Worm (Caenorhabditis elegans) whole organism, midembryonic: ENCODE data around the gene EEED8.14.

ENCODE experiments used
- T22C8.4 ChIP-seq: fragments of 200-800 bp; sonication (Bioruptor generic); IDR thresholded peaks from 2 replicates; pipeline ENCODE4 v1.3.6; 2022; ENCODE audit warnings: missing genetic modification characterization, missing compliant biosample characterization
- cog-1 ChIP-seq: sonication (generic microtip); optimal IDR thresholded peaks from 2 replicates; lab custom pipeline; 2016; ENCODE audit warnings: missing genetic modification characterization, missing compliant biosample characterization
- flt-1 ChIP-seq: fragments of 200-800 bp; sonication (Bioruptor generic); IDR thresholded peaks from 2 replicates; pipeline ENCODE4 v1.3.6; 2022; ENCODE audit warnings: missing genetic modification characterization, missing compliant biosample characterization
- klf-2 ChIP-seq: fragments of 200-800 bp; sonication (Bioruptor generic); conservative IDR thresholded peaks from 2 replicates; pipeline ENCODE4 v1.3.6; 2022; ENCODE audit warnings: missing genetic modification reagents, missing genetic modification characterization, missing compliant biosample characterization
- med-1 ChIP-seq: sonication (generic microtip); optimal IDR thresholded peaks from 2 replicates; lab custom pipeline; 2017; ENCODE audit warnings: missing genetic modification characterization, mild to moderate bottlenecking, missing compliant biosample characterization, antibody characterized with exemption, missing genetic modification reagents; ENCODE audit not compliant: insufficient read depth
- ref-1 ChIP-seq: fragments of 200-800 bp; sonication (Bioruptor generic); conservative IDR thresholded peaks from 2 replicates; pipeline ENCODE4 v1.3.6; 2022; ENCODE audit warnings: missing genetic modification reagents, missing genetic modification characterization, missing compliant biosample characterization
- tab-1 ChIP-seq: fragments of 200-800 bp; sonication (Bioruptor generic); IDR thresholded peaks from 2 replicates; pipeline ENCODE4 v1.3.6; 2022; ENCODE audit warnings: missing genetic modification characterization, missing compliant biosample characterization
- ztf-23 ChIP-seq: fragments of 200-800 bp; sonication (Bioruptor generic); IDR thresholded peaks from 2 replicates; pipeline ENCODE4 v1.3.6; 2022; ENCODE audit warnings: missing genetic modification reagents, missing genetic modification characterization, missing compliant biosample characterization
- ztf-29 ChIP-seq: fragments of 200-800 bp; sonication (Bioruptor generic); IDR thresholded peaks from 2 replicates; pipeline ENCODE4 v1.3.6; 2022; ENCODE audit warnings: missing genetic modification reagents, missing genetic modification characterization, missing compliant biosample characterization

The EEED8.14 gene

DNA sequence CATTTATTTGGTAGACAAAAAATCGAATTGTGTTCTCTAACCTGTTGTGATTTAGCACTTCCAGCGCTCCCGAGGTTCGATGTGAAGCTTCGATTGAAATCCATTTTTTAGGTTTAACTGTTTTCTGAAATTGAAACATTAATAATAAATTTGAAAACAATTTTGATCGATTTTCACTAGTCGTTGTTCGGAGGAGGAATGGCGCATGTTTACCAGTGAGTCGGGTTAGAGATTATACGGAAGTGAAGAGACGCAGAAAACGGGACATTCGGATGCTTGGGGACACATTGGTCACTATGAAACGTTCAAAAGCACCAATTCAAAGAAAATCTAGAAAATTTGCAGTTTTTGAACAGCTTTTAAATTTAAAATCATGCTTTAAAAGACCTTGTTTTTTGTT lies 15.1 kb downstream of the EEED8.14 start, which contains the start of gene fbxl-3:
Gene fbxl-3 (minus strand): TSS at position 124 of the 400 bp plus-strand sequence.
- no peak for TF ChIP-seq med-1 (GFP tag; lab: Kevin White, UChicago)
- no peak for TF ChIP-seq cog-1 (tag; lab: Kevin White, UChicago)
- no peak for TF ChIP-seq flt-1 (GFP tag; lab: Robert Waterston, UW)
- no peak for TF ChIP-seq T22C8.4 (GFP tag; lab: Robert Waterston, UW)
- TF ChIP-seq tab-1 (GFP tag; lab: Robert Waterston, UW): no peak
- TF ChIP-seq ref-1 (GFP tag; lab: Robert Waterston, UW): no peak
- TF ChIP-seq ztf-29 (GFP tag; lab: Robert Waterston, UW): no peak
- no peak for TF ChIP-seq klf-2 (GFP tag; lab: Robert Waterston, UW)
- TF ChIP-seq ztf-23 (GFP tag; lab: Robert Waterston, UW): no peak

DNA sequence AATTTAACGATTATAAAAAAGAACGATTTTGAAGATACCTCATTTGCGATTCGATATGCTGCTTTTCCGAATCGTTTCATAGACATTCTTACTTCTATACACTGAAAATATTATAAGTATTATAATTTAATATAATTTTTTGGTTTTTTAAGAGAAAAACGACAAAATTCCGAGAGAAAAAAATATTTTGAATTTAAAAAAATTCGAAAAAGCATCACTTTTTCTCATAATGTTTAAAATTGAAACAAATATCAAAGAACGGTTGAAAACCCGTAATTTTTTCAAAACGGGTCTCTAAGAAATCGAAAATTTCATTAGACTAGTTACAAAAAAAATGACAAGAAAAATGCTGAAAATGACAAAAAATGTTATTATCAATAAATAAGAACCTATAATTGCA lies 18.3 kb downstream of the EEED8.14 start, which contains the start of gene pink-1:
Gene pink-1 (minus strand): TSS at position 101 of the 400 bp plus-strand sequence.
- no peak for TF ChIP-seq T22C8.4 (GFP tag; lab: Robert Waterston, UW)
- no peak for TF ChIP-seq ztf-23 (GFP tag; lab: Robert Waterston, UW)

DNA sequence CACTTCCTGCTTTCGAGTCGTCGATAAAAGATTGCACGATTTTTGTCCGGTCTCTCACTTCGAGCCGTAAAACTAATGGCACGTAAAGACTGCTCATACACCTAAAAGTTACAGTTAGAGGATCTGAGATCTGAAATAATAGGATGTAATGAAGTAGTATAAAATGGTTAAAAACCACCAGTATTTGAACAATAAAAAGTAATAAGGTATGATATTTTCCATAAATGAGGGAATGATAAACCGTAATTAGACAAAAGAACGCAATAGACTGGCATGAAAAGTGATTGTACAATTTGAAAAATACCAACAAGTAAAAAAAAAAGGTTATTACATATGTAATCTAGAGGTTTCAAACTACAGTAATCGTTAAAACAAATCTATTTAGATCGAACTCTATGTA lies 20.8 kb downstream of the EEED8.14 start, which contains the start of gene brap-2:
Gene brap-2 (minus strand): TSS at position 101 of the 400 bp plus-strand sequence.
- TF ChIP-seq cog-1 (tag; lab: Kevin White, UChicago): no peak
- TF ChIP-seq ztf-23 (GFP tag; lab: Robert Waterston, UW): no peak
- TF ChIP-seq T22C8.4 (GFP tag; lab: Robert Waterston, UW): no peak

DNA sequence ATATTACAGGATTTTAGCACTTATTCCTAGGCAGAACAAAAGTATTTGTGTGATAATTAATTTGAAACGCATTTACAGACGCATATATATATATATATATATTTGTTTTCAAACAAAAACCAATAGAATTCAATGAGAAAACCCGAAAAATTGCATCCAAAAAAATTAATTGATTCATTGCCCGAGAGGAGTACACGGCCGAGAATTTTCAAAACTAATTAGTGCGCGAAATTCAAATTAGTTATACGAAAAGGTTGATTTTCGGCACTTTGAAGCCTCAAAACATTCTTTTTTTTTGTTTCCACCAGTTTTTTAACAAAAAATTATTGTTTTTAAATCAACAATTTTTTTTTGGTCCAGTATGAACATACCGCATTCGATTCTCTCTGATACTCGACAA lies 22.4 kb downstream of the EEED8.14 start:
- TF ChIP-seq T22C8.4 (GFP tag; lab: Robert Waterston, UW) (no peak), med-1 (GFP tag; lab: Kevin White, UChicago) (no peak), cog-1 (tag; lab: Kevin White, UChicago) (no peak), ref-1 (GFP tag; lab: Robert Waterston, UW) (no peak), ztf-23 (GFP tag; lab: Robert Waterston, UW) (no peak), tab-1 (GFP tag; lab: Robert Waterston, UW) (no peak), klf-2 (GFP tag; lab: Robert Waterston, UW) (no peak), flt-1 (GFP tag; lab: Robert Waterston, UW) (no peak), ztf-29 (GFP tag; lab: Robert Waterston, UW) (no peak)

DNA sequence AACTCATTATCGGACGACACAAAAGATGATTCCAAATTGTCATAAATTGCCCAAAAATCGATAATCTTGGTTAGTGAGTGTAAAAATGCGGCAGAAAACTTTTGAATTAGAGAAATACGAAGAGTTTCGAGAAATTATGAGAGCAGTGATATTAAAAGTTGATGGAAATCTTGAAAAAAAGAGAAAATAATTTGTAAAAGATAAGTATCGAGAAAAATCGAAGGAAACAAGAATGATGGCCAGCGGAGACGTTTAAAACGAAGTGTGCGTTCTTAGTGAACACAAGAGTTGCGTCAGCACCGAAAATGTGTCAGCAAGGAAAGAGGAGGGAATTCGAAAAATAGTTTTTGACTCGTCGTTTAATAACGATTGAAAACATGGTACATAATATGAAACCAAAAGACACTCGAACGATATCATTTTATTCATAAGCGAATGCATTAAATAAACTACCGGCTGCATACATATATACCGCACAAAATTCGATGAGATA lies 24.0 kb downstream of the EEED8.14 start, which contains the start of gene ndx-6:
Gene ndx-6 (minus strand): TSS at position 51 of the 493 bp plus-strand sequence.
- TF ChIP-seq ref-1 (GFP tag; lab: Robert Waterston, UW) (no peak), ztf-23 (GFP tag; lab: Robert Waterston, UW) (peak; percentile 73), tab-1 (GFP tag; lab: Robert Waterston, UW) (0 out of 2 replicates have a peak, but pooled peaks have one; percentile 39), klf-2 (GFP tag; lab: Robert Waterston, UW) (no peak), cog-1 (tag; lab: Kevin White, UChicago) (peak; percentile 46), T22C8.4 (GFP tag; lab: Robert Waterston, UW) (0 out of 2 replicates have a peak, but pooled peaks have one; percentile 10), ztf-29 (GFP tag; lab: Robert Waterston, UW) (no peak), med-1 (GFP tag; lab: Kevin White, UChicago) (no peak), flt-1 (GFP tag; lab: Robert Waterston, UW) (peak; percentile 83)

DNA sequence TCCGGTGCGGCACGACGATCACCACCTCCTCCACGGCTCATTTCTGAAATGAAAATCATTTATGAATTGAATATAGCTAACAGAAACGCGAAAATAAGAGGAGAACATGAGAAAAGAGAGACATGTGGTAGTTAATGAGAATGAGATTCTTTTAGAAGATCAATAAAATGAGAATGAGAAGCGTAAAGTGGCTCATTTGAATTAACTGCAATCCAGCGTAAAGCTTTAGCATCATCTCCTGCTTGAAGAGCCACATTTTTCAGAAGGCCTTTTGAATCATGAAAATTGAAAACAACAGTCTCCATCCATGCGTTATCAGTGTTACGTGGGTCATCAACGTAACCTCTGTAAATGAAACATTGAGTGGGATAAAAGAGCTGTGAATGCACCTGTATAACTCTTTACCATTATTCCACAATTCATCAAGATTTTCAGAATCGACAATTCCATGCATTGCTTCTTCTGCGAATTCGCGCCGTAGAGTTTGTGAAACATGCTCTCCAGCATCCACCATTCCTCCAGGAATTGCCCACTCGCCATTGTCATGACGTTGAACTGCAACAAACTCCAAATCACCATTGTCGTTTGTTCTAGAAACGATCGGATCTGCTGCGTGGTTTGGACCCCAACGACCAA lies 24.9 kb downstream of the EEED8.14 start, which contains the start of gene rsp-4:
Gene rsp-4 (minus strand): TSS at position 51 of the 636 bp plus-strand sequence.
- no peak for TF ChIP-seq T22C8.4 (GFP tag; lab: Robert Waterston, UW)

DNA sequence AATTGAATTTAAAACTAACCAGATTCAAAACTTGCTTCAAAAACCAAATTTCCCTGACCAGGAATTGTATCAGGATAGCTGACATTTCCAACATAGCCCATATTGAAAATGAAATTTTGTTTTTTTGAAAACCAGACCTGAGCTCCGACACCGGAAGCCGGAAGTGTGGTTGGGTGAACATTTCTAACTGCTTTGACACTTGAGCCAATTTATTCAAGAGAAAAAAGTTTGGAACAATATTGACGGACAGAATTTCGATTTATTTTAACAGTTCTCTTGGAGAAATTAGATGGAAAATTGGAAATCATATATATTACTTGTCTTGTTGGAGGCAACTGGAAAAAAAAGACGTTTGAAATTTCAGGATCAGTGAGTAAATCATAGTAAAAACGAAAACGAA lies 26.6 kb downstream of the EEED8.14 start, which contains the start of gene ccpp-6:
Gene ccpp-6 (minus strand): TSS at position 101 of the 400 bp plus-strand sequence.
- TF ChIP-seq med-1 (GFP tag; lab: Kevin White, UChicago): no peak
- no peak for TF ChIP-seq ztf-23 (GFP tag; lab: Robert Waterston, UW)
- TF ChIP-seq klf-2 (GFP tag; lab: Robert Waterston, UW): no peak
- TF ChIP-seq cog-1 (tag; lab: Kevin White, UChicago): no peak
- no peak for TF ChIP-seq ref-1 (GFP tag; lab: Robert Waterston, UW)
- no peak for TF ChIP-seq flt-1 (GFP tag; lab: Robert Waterston, UW)
- no peak for TF ChIP-seq ztf-29 (GFP tag; lab: Robert Waterston, UW)
- TF ChIP-seq T22C8.4 (GFP tag; lab: Robert Waterston, UW): no peak
- no peak for TF ChIP-seq tab-1 (GFP tag; lab: Robert Waterston, UW)

DNA sequence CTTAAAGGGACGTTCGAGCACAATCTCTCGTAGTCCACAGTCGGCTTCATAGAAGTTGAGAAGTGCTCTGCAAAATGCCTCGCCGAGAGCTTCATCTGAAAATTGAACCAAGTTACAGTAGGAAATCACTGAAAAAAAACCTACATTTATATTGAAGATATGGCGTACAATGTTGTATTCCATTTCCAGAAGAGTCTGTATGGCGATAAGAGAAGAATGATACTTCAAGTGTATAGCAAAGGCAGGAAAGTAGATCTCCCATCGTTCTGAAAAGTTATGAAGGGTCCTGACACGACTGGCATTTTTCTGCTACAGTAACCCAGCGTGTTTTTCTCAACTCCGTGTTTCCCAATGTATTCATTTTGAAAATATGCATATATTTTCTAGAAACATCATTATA lies 29.6 kb downstream of the EEED8.14 start:
- TF ChIP-seq cog-1 (tag; lab: Kevin White, UChicago) (no peak), ref-1 (GFP tag; lab: Robert Waterston, UW) (no peak), ztf-29 (GFP tag; lab: Robert Waterston, UW) (no peak), tab-1 (GFP tag; lab: Robert Waterston, UW) (no peak), med-1 (GFP tag; lab: Kevin White, UChicago) (no peak), T22C8.4 (GFP tag; lab: Robert Waterston, UW) (no peak), klf-2 (GFP tag; lab: Robert Waterston, UW) (no peak), flt-1 (GFP tag; lab: Robert Waterston, UW) (no peak), ztf-23 (GFP tag; lab: Robert Waterston, UW) (no peak)

DNA sequence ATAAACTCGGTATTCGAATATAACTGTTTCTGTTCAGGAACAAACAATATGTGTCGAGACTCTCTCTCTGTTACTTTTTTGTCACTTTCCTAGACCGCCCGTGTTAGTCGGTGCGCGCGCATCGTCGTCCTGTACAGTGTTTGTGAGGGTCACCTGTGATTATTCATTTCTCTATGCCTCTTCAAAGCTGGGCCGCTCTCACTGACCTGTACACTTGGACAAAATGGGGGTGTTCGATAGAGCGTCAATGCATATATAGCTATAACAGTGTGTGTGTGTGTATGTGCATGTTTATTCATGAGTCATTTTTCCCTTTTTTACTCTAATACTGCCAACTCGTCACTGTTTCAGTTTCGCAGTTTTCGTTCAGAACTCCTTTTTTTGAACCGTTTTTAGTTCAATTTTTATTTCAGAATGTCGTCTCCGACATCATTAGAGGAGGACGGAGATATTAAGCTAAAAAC lies 34.2 kb downstream of the EEED8.14 start, which contains the start of gene pkc-3:
Gene pkc-3 (plus strand): TSS at position 414 of the 464 bp plus-strand sequence.
- no peak for TF ChIP-seq T22C8.4 (GFP tag; lab: Robert Waterston, UW)
- no peak for TF ChIP-seq cog-1 (tag; lab: Kevin White, UChicago)
- TF ChIP-seq flt-1 (GFP tag; lab: Robert Waterston, UW): peak; percentile 64; the same call in 1 of the 2 replicates
